Worm (Caenorhabditis elegans) whole organism, L3 larva: ENCODE measurements around the gene srbc-59.

Source experiments
- ZK546.5 ChIP-seq: sonication (generic microtip); optimal IDR thresholded peaks from 2 replicates; lab custom pipeline; 2017; ENCODE audit warnings: missing biosample characterization, missing genetic modification characterization
- ama-1 ChIP-seq: fragments of 150-350 bp; optimal IDR thresholded peaks from 2 replicates; lab custom pipeline; 2018
- ceh-16 ChIP-seq: sonication (generic microtip); optimal IDR thresholded peaks from 2 replicates; lab custom pipeline; 2017; ENCODE audit warnings: missing biosample characterization, missing genetic modification characterization
- ceh-28 ChIP-seq: fragments of 150-350 bp; optimal IDR thresholded peaks from 2 replicates; lab custom pipeline; 2014; ENCODE audit warnings: missing biosample characterization, missing genetic modification reagents, missing genetic modification characterization
- ceh-82 ChIP-seq: fragments of 150-350 bp; optimal IDR thresholded peaks from 2 replicates; lab custom pipeline; 2014; ENCODE audit warnings: missing biosample characterization, missing genetic modification characterization
- ceh-9 ChIP-seq: sonication (generic microtip); optimal IDR thresholded peaks from 2 replicates; lab custom pipeline; 2018; ENCODE audit warnings: missing biosample characterization, missing genetic modification characterization
- daf-12 ChIP-seq: fragments of 150-350 bp; optimal IDR thresholded peaks from 2 replicates; lab custom pipeline; 2014; ENCODE audit warnings: missing biosample characterization, missing genetic modification reagents, missing genetic modification characterization
- egl-27 ChIP-seq: sonication (generic microtip); optimal IDR thresholded peaks from 4 replicates; lab custom pipeline; 2017; ENCODE audit warnings: missing biosample characterization, missing genetic modification reagents, missing genetic modification characterization
- egl-5 ChIP-seq: fragments of 150-350 bp; optimal IDR thresholded peaks from 2 replicates; lab custom pipeline; 2017; ENCODE audit warnings: missing biosample characterization, missing genetic modification reagents, missing genetic modification characterization, inconsistent platforms
- elt-1 ChIP-seq: fragments of 150-350 bp; optimal IDR thresholded peaks from 2 replicates; lab custom pipeline; 2014; ENCODE audit warnings: missing biosample characterization, missing genetic modification characterization
- elt-3 ChIP-seq, 3 experiments: fragments of 150-350 bp in 1 of 3; sonication (generic microtip) in 2 of 3; optimal IDR thresholded peaks; 2 replicates in 2 of 3; 4 replicates in 1 of 3; lab custom pipeline; 2014 to 2017; ENCODE audit warnings: missing biosample characterization in 3 of 3, missing genetic modification characterization in 3 of 3
- eor-1 ChIP-seq, 2 experiments: fragments of 150-350 bp; optimal IDR thresholded peaks; 2 replicates each; lab custom pipeline; 2014 to 2018; ENCODE audit warnings: missing biosample characterization in 2 of 2, missing genetic modification characterization in 2 of 2
- fkh-10 ChIP-seq: sonication (generic microtip); optimal IDR thresholded peaks from 2 replicates; lab custom pipeline; 2017; ENCODE audit warnings: missing biosample characterization, missing genetic modification reagents, missing genetic modification characterization
- fkh-2 ChIP-seq: fragments of 150-350 bp; optimal IDR thresholded peaks from 2 replicates; lab custom pipeline; 2014; ENCODE audit warnings: missing biosample characterization, missing genetic modification reagents, missing genetic modification characterization
- lin-15B ChIP-seq: fragments of 150-350 bp; optimal IDR thresholded peaks from 2 replicates; lab custom pipeline; 2014; ENCODE audit warnings: missing biosample characterization, missing genetic modification characterization
- lin-39 ChIP-seq: fragments of 150-350 bp; optimal IDR thresholded peaks from 2 replicates; lab custom pipeline; 2018; ENCODE audit warnings: missing biosample characterization, missing genetic modification reagents, missing genetic modification characterization
- lsy-12 ChIP-seq: sonication (generic microtip); optimal IDR thresholded peaks from 2 replicates; lab custom pipeline; 2016; ENCODE audit warnings: mild to moderate bottlenecking, missing genetic modification characterization, missing compliant biosample characterization
- mml-1 ChIP-seq: fragments of 150-350 bp; sonication (generic microtip); optimal IDR thresholded peaks from 3 replicates; lab custom pipeline; 2014; ENCODE audit warnings: missing biosample characterization, missing genetic modification characterization
- nfya-1 ChIP-seq: sonication (generic microtip); optimal IDR thresholded peaks from 2 replicates; lab custom pipeline; 2017; ENCODE audit warnings: missing genetic modification characterization, mild to moderate bottlenecking, missing compliant biosample characterization, antibody characterized with exemption, moderate library complexity; ENCODE audit not compliant: insufficient read depth
- nhr-23 ChIP-seq: fragments of 150-350 bp; optimal IDR thresholded peaks from 2 replicates; lab custom pipeline; 2014; ENCODE audit warnings: missing biosample characterization, missing genetic modification reagents, missing genetic modification characterization
- nhr-237 ChIP-seq: fragments of 150-350 bp; optimal IDR thresholded peaks from 2 replicates; lab custom pipeline; 2014; ENCODE audit warnings: missing biosample characterization, missing genetic modification characterization
- nhr-25 ChIP-seq: sonication (generic microtip); optimal IDR thresholded peaks from 2 replicates; lab custom pipeline; 2017; ENCODE audit warnings: missing biosample characterization, missing genetic modification characterization
- nhr-28 ChIP-seq: fragments of 150-350 bp; optimal IDR thresholded peaks from 2 replicates; lab custom pipeline; 2014; ENCODE audit warnings: missing biosample characterization, missing genetic modification characterization
- nhr-67 ChIP-seq: fragments of 150-350 bp; optimal IDR thresholded peaks from 2 replicates; lab custom pipeline; 2014; ENCODE audit warnings: missing biosample characterization, missing genetic modification characterization
- nhr-77 ChIP-seq: fragments of 150-350 bp; optimal IDR thresholded peaks from 2 replicates; lab custom pipeline; 2014; ENCODE audit warnings: missing biosample characterization, missing genetic modification characterization
- pha-4 ChIP-seq: fragments of 150-350 bp; optimal IDR thresholded peaks from 2 replicates; lab custom pipeline; 2014; ENCODE audit warnings: missing biosample characterization, missing genetic modification reagents, missing genetic modification characterization
- sea-2 ChIP-seq: fragments of 150-350 bp; sonication (generic microtip); optimal IDR thresholded peaks from 4 replicates; lab custom pipeline; 2014; ENCODE audit warnings: missing biosample characterization, missing genetic modification reagents, missing genetic modification characterization
- skn-1 ChIP-seq: fragments of 150-350 bp; optimal IDR thresholded peaks from 2 replicates; lab custom pipeline; 2014; ENCODE audit warnings: missing biosample characterization, missing genetic modification characterization
- tbx-2 ChIP-seq: sonication (generic microtip); optimal IDR thresholded peaks from 2 replicates; lab custom pipeline; 2016; ENCODE audit warnings: mild to moderate bottlenecking, missing genetic modification characterization, missing compliant biosample characterization
- unc-39 ChIP-seq: sonication (generic microtip); optimal IDR thresholded peaks from 4 replicates; lab custom pipeline; 2017; ENCODE audit warnings: missing biosample characterization, missing genetic modification characterization
- zag-1 ChIP-seq: fragments of 150-350 bp; optimal IDR thresholded peaks from 2 replicates; lab custom pipeline; 2014; ENCODE audit warnings: missing biosample characterization, missing genetic modification characterization
- ztf-11 ChIP-seq: fragments of 150-350 bp; optimal IDR thresholded peaks from 2 replicates; lab custom pipeline; 2014; ENCODE audit warnings: missing biosample characterization, missing genetic modification characterization
- ztf-4 ChIP-seq: fragments of 150-350 bp; optimal IDR thresholded peaks from 2 replicates; lab custom pipeline; 2014; ENCODE audit warnings: missing biosample characterization, missing genetic modification characterization

Gene srbc-59

ce11 chrV:794092-794491, 15.7 kb downstream of the srbc-59 start:
- TF ChIP-seq elt-3 (tag; optimal IDR thresholded peaks at IDR 0.05; lab: Kevin White, UChicago) (no peak), ztf-11 (no peak), tbx-2 (tag; lab: Kevin White, UChicago) (no peak), ama-1 (lab: Kevin White, UChicago) (no peak), egl-27 (tag; lab: Kevin White, UChicago) (no peak), ceh-82 (tag; lab: Kevin White, UChicago) (no peak), nhr-237 (tag; lab: Kevin White, UChicago) (no peak), ZK546.5 (tag; lab: Kevin White, UChicago) (no peak), nhr-25 (tag; lab: Kevin White, UChicago) (no peak)

ce11 chrV:797241-797640, 18.8 kb downstream of the srbc-59 start:
- no peak for TF ChIP-seq mml-1 (tag; lab: Kevin White, UChicago)
- no peak for TF ChIP-seq lin-39 (tag; lab: Kevin White, UChicago)
- no peak for TF ChIP-seq ceh-28 (tag; lab: Kevin White, UChicago)
- TF ChIP-seq ama-1 (lab: Kevin White, UChicago), result no peak
- TF ChIP-seq pha-4 (tag; lab: Kevin White, UChicago), result no peak
- no peak for TF ChIP-seq nhr-237 (tag; lab: Kevin White, UChicago)
- no peak for TF ChIP-seq daf-12
- TF ChIP-seq tbx-2 (tag; lab: Kevin White, UChicago), result no peak
- TF ChIP-seq fkh-10 (GFP tag; lab: Kevin White, UChicago), result no peak
- TF ChIP-seq ceh-82 (tag; lab: Kevin White, UChicago), result no peak
- TF ChIP-seq ceh-16 (tag; lab: Kevin White, UChicago), result no peak
- no peak for TF ChIP-seq lsy-12
- TF ChIP-seq nhr-67, result no peak
- no peak for TF ChIP-seq nhr-77 (tag; lab: Kevin White, UChicago)
- no peak for TF ChIP-seq nhr-28 (tag; lab: Kevin White, UChicago)
- TF ChIP-seq skn-1 (tag; lab: Kevin White, UChicago), result no peak
- no peak for TF ChIP-seq lin-15B (tag; lab: Kevin White, UChicago)
- no peak for TF ChIP-seq eor-1 (tag; optimal IDR thresholded peaks at IDR 0.05; lab: Kevin White, UChicago)
- no peak for TF ChIP-seq nhr-23 (tag; lab: Kevin White, UChicago)
- TF ChIP-seq egl-5 (tag; lab: Kevin White, UChicago), result no peak

ce11 chrV:800271-800670, 21.8 kb downstream of the srbc-59 start:
- TF ChIP-seq ceh-9 (tag; lab: Kevin White, UChicago) (no peak), egl-5 (tag; lab: Kevin White, UChicago) (no peak), elt-1 (peak; percentile 52), nhr-77 (tag; lab: Kevin White, UChicago) (no peak), tbx-2 (tag; lab: Kevin White, UChicago) (no peak), fkh-10 (GFP tag; lab: Kevin White, UChicago) (no peak)
- TF ChIP-seq, all 47 proteins: peak for 1

ce11 chrV:801555-802060, 23.2 kb downstream of the srbc-59 start:
- TF ChIP-seq nhr-23 (tag; lab: Kevin White, UChicago) (peak; percentile 21), fkh-2 (no peak), elt-1 (peak; percentile 84), sea-2 (GFP tag; lab: Kevin White, UChicago) (no peak), nhr-25 (tag; lab: Kevin White, UChicago) (peak; percentile 39)

- TF ChIP-seq elt-1 (no peak), unc-39 (tag; lab: Kevin White, UChicago) (no peak), ceh-28 (tag; lab: Kevin White, UChicago) (no peak), lsy-12 (no peak), ztf-4 (tag; lab: Kevin White, UChicago) (no peak), ceh-82 (tag; lab: Kevin White, UChicago) (no peak), zag-1 (no peak)
- TF ChIP-seq, all 47 proteins: peak for 0
Measured at ce11 chrV:802726-803125, 24.3 kb downstream of the srbc-59 start.

ce11 chrV:803472-803871, 25.0 kb downstream of the srbc-59 start:
- TF ChIP-seq nhr-28 (tag; lab: Kevin White, UChicago) (no peak), eor-1 (tag; optimal IDR thresholded peaks at IDR 0.05; lab: Kevin White, UChicago) (no peak), nhr-23 (tag; lab: Kevin White, UChicago) (no peak), ceh-9 (tag; lab: Kevin White, UChicago) (no peak), nfya-1 (no peak), mml-1 (tag; lab: Kevin White, UChicago) (no peak), lin-39 (tag; lab: Kevin White, UChicago) (no peak), tbx-2 (tag; lab: Kevin White, UChicago) (no peak)
